Worm (Caenorhabditis elegans): ENCODE measurements around the gene C05A2.4.

Gene C05A2.4

DNA sequence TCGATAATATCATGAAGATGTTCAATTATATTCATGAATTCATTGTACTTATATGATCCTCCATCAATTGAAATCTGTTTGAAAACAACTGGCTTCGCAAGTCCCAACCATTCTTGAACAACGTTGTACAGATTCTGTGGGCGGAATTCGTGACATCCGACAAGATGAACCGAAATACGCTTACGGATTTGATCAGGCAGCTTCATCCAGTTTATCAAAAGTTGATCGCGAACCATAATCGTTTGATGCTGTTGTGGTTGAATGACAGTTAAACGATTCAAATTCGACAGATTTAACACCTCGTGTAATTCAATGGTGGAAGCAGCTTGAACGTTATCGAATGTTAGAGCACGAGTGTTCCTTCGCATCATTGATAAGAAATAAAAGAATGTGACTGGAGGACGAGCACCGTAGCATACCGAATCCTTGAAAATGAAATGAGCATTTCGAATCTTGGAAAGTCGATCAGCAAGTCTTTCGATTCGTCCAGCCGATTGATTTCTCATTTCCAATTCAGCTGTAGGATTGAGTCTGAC is 18.5 kb downstream of the C05A2.4 start:
- no peak for TF ChIP-seq unc-62 (GFP tag; optimal IDR thresholded peaks at IDR 0.05)

DNA sequence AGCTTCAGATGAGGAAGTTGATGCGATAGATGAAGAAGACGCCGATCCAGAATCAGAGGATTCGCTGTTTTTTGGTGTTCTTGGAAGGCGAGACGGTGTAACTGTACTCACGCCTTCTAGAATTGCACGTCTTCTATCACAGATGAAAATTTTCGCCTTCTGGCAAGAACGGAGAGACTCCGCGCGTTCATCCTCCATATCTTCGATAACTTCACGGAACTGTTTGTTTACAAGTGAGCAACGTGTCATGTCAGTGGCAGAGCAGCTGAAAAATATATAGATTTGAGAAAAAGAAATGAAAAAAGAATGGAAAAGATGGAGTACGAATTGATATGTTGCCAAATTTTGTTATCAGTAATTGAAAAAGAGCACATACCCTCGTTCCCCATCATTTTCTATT is 19.3 kb downstream of the C05A2.4 start:
- no peak for TF ChIP-seq unc-62 (GFP tag; optimal IDR thresholded peaks at IDR 0.05)

DNA sequence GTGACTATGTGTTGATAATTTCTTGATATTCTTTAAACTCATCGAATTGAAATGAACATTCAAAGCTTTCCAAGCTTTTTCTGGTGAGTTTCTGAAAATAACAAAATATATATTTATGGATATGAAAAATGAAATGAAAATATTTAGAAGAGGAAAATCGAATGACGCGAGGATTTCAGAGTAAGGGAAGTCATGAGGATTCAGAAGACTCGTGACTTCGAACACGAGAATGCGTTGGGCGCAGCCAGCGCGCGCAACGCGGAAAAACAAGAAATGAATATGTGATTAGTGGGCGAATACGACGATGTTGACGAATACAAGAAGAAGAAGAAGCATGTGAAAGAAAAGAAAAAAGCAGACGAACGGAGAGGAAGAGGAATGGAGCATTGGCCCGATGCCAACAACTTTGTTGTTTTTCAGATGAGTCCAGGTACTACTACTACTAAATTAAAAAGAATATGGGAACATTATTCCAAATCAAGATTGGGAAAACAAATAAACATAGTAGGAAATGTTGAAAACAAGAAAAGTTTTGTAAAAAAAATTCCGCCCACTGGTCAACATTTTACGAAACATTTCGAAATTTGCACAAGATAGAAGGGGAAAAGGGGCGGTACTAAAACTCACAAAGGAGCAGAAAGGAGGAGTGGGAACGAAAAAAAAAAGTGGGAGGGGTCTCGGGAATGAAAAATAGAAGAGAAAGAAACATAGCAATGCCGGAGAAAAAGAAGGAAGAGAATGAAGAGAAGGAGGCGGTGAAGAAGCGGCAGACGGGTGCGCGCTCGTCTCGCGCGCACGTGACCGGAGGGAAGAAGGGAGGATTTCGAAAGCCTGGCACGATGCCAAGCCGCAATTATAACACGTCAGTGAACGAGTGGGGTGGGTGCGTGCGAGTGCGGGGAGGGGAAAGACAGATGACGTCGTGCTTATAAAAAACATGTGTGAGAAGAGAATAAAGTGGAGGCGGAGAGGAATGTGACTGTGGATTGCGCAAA is 20.2 kb downstream of the C05A2.4 start:
- TF ChIP-seq unc-62 (GFP tag; optimal IDR thresholded peaks at IDR 0.05): no peak

DNA sequence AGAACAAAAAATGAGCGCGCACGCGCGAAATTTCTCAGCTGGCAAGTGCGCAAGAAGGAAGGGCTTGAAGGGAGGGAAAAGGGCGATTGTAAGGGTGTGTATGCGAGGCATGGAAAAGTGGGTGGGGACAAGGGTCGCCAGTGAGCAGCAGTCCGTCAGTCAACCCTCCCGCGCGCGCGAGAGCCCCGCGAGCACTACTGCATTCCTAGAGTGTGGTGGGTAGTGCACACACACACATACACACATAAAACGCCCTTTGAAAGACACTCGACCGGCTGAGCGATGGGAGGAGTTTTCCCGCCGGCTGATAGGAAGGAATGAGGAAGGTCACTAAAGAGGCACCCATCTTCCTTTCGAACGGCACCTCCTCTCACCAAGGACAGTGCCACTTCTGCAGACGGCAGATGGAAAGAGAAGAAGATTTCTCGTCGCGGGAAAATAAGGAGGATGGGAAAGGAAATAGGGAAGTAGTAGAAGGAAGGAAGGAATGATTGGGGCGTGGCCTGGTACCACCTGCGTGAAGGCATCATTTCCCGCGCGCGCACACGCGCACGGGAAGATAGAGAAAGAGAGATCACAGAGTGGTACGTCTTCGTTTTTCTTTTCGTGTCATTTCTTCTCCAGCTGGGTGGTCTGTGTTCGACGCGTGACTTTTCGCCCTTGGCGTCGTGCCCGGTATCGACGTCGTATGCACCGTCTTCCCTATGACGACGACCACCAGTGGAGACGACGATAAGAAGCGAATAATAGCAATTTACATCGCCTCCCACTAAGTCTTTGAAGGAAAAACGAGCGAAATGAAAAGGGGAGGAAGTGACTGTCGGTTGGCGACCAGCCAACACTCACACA is 21.8 kb downstream of the C05A2.4 start:
- TF ChIP-seq unc-62 (GFP tag; optimal IDR thresholded peaks at IDR 0.05): no peak

DNA sequence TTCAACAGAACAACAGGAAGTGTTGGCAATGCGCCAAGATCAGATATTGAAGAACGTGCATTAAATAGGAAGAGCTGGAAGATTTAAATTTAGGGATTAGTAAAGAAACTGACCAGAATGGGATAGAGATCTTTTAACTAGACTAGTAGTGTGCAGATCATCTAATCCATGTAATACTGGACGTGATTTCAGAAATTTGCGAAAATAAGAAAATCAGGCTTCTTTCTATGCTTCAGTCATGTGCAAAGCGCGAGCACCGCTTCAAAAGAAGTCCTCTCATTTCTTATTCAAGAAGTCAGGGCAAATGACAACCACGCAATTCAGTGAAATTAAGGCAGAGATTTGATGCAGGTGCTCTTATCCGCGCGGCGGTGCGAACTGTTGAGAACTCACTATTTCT is 22.8 kb downstream of the C05A2.4 start:
- no peak for TF ChIP-seq unc-62 (GFP tag; optimal IDR thresholded peaks at IDR 0.05)

DNA sequence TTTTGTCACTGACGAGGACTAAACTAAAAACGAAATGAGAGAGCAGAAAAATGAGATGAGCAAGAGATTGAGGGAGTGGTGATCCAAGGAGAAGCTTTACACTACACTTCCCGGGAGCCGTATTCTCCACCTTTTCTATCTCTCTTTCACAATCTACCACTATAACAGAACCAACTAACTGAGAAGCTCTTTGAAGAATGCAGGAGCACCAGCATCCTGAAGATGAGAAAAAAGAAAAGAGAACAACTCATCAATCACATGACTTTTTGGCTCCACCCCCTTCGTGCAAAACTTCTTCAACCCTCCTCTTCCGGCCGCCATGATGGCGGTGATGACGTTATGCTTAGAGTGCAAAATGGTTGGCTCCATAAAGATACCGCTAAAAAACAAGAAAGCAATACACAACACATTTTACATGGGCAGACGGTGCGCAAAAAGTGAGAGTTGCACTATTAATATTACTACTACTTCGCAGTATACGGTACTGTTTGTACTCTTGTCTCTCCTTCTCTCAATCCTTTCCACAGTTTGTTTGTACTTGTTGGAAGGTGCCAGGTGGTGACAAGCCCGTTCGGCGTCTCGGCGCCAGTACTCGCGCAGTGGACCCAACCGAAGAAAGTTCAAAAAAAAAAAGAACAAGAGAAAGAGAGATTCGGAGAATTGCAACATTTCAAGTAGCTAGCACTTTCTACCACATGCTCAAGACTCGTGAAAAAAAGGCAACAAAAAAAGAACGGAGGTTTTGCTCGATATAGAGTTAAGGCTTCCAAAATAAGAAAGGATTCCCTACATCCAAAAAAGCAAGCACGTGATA is 23.9 kb downstream of the C05A2.4 start:
- TF ChIP-seq unc-62 (GFP tag; optimal IDR thresholded peaks at IDR 0.05): no peak

DNA sequence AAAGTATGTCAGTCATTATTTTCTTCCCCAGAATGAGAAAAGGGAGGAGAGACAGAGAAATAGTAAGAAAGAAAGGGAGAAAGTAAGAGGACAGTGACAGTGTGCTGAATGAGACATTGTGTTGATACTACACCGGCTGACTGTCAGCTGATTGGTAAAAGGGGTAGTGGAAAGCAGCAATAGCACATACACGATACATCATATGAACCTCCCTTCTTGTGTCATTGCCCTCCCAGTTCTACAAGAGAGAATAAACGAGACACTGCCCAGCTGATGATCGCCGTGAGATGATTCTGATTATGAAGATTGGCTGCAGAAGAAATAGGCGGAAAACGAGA is 24.5 kb downstream of the C05A2.4 start:
- TF ChIP-seq unc-62 (GFP tag; optimal IDR thresholded peaks at IDR 0.05): no peak

DNA sequence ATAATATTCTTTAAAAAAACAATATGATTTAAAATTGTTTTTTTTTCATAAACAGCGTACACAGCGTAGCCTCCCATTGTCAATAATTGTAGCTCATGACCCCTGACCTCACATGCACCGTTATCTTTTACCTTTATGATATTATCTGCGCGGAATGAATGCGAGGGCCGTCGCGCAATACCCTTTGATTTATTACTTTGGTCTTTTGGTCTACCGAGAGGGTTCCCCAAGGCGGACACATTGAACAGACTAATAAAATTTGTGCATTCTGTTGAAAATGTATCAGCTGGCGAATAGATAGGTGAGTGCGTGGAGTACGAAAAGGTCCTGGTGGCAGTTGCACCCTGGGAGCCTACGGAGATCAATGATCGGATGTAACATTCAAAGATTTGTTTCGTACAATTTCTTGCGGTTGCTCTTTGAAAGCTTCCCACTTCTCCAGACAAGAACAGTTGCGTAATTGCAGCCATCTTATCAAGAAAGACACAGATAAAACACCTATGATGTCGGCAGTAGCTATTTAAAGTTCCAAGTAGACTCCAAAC is 25.1 kb downstream of the C05A2.4 start:
- no peak for TF ChIP-seq unc-62 (GFP tag; optimal IDR thresholded peaks at IDR 0.05)

DNA sequence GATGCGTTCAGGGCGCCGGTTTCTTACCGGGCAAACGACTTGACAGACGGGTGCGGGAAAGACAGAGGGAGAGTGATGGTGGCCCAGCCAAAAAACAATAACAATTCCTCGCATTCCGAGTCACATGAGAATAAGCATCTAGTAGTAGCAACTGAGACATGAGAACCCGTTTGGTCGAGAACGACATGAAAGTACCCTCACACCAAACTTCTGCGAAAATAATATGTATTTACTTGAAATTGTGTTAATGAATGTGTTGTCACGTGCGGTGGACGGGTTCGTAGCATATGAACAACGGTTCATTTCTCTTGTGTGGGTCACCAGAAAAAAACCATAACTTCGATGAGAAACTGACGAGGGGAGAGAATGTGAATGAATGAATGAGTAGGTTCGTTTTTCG is 25.6 kb downstream of the C05A2.4 start:
- no peak for TF ChIP-seq unc-62 (GFP tag; optimal IDR thresholded peaks at IDR 0.05)

DNA sequence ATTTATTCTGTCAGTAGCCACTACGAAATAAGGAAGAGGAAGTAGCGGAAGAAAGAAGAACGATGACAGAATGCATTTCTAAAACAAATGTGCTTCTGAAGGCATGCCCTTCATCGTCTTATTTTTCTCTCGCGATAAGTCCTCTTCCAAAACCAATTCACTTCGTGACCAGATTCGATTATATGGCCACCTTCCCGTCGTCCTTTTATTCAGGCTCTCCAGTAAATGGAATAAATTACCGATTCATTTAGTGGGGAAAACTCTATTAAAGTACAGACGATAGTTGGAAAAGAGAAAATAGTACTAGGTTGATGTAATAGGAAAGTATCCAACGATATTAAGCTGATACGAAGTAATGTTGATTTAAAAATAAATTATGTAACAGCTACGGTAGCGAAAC is 26.0 kb downstream of the C05A2.4 start:
- TF ChIP-seq unc-62 (GFP tag; optimal IDR thresholded peaks at IDR 0.05): no peak

DNA sequence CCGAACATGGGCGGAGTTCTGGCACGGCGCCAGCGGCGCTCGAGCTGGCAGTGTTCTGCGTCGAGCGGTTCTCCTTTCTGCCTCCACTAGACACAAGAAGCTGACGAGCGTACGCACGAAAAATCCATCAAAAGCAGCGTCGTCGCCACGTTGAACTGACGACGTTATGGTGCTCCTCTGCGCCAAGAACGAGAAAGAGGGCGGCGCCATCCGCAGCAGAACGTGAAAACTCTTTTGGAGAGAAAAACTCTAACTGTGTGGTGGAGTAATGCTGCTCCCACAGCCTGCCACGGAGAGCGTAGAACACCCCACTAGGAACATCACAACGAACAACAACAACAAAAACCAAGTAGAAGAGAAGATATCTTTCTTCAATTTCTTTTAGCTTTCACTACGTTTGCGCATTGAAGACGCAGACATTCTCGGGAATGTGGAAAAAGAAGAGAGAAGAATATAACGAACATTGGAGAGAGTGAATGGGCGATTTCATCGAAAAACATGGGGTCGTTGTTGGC is 26.7 kb downstream of the C05A2.4 start:
- no peak for TF ChIP-seq unc-62 (GFP tag; optimal IDR thresholded peaks at IDR 0.05)

DNA sequence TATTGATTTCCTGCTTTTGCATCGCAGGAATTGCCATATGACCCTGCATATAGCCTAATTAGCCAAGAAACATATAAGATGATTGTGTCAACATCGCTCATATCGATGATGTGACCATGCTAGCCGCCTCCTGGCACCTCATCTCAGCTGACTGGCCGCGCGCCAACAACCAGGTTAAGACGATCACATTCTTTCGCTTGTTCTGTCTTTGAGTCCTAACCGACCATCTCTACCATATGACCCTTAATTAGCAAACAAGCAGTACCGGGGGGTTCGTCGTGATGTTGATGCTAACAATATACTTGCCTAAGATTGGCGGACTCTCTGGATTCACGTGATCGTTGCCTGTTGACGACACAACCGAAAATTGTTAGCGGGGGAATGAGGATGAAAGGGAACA is 27.3 kb downstream of the C05A2.4 start:
- no peak for TF ChIP-seq unc-62 (GFP tag; optimal IDR thresholded peaks at IDR 0.05)

DNA sequence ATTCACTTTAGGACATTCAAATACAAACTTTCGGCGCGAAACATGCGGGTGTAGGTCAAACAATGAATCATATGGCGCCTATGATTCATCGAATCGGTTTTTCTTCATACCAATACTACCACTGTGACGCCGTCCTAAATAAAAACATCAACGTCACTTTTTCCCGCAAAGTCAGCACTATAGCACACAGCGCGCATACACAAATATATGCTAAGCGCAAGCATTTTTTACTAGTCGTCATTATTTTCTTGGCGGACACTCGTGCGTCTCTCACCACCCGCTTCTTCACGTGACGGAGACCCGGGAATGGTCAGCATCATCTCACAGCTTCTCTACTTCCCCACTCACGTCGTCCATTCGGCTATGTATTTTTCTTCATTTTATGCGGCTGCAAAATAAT is 27.9 kb downstream of the C05A2.4 start:
- TF ChIP-seq unc-62 (GFP tag; optimal IDR thresholded peaks at IDR 0.05): no peak

DNA sequence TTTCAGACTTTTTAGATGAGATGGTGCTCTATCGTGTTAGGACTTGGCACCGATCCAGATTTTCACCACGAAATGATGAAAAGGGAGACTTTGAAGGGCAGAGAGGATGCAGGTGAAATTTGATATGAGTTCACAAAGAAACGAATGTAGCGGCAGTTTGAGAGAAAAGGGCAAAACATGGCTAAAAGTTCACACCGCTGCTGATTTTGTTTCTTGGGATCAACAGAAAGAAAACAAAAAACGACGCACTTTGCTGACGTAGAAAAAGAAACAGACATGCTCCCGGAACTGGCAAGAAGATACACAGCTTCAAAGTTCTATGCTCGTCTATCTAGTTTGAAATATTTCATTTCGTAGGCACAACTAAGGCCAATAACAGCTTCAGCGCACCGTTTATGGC is 28.3 kb downstream of the C05A2.4 start:
- no peak for TF ChIP-seq unc-62 (GFP tag; optimal IDR thresholded peaks at IDR 0.05)

DNA sequence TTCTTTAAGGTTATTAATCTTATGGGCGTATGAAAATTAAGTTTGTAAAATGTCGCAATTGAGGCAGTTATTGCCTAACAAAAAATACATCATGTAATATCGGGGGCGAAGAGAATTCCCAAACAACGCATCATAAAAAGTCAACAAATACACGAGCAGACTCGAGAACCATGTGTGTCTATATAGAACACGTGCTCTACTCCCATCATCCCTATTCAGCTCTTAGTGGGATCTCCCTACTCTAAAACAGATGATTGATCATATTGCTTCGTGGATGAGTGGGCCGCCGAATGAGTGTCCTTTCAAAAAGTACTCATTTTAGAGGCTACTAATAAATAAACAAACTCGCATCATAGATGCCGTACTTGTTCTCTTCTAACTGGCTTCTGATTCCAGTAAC is 29.2 kb downstream of the C05A2.4 start:
- no peak for TF ChIP-seq unc-62 (GFP tag; optimal IDR thresholded peaks at IDR 0.05)
